Fruit fly (Drosophila melanogaster) Kc167 (cell line): ENCODE measurements around the gene hob.

Source experiments
- Myc ChIP-seq: fragments of >200 bp; optimal IDR thresholded peaks from 2 replicates; lab custom pipeline; 2017; ENCODE audit warnings: missing external identifiers
- h ChIP-seq: fragments of >200 bp; optimal IDR thresholded peaks from 3 replicates; lab custom pipeline; 2018; ENCODE audit warnings: missing external identifiers
- insv ChIP-seq: fragments of >200 bp; optimal IDR thresholded peaks from 3 replicates; lab custom pipeline; 2018; ENCODE audit warnings: missing external identifiers
- psq ChIP-seq: fragments of >200 bp; optimal IDR thresholded peaks from 2 replicates; lab custom pipeline; 2017; ENCODE audit warnings: missing external identifiers

- TF ChIP-seq psq (lab: Kevin White, UChicago) (no peak), h (lab: Kevin White, UChicago) (no peak), Myc (no peak), insv (no peak)
These were observed 25.8 kb upstream of the hob start, which contains the start of gene CG12078 for dm6 chr3L:3244244-3245144.
